Worm (Caenorhabditis elegans): ENCODE measurements around the gene C44B7.11.

C44B7.11 gene

DNA sequence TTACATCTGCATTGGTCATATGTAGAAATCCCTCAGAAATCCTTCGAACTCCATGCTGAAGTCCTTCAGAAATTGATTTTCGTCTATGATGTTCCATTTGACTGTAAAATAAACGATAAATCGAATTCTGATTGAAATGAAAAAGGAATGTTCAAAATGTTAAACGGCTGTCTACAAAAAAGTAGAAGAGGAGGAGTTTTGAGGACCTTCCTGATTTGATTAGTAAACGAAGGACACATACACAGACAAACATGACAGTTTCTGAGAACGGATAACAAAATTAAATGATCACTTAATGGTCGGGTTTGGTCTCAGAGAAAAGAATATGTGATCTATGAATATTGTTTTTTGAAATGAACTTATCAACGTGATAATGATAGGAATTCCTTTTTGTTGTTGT is 20.4 kb downstream of the C44B7.11 start, which contains the start of gene slc-36.5:
Gene slc-36.5 (minus strand): TSS at position 101 of the 400 bp plus-strand sequence.
- no peak for TF ChIP-seq R02D3.7 (tag; optimal IDR thresholded peaks at IDR 0.05)
- no peak for TF ChIP-seq aly-2 (tag; optimal IDR thresholded peaks at IDR 0.05)
- no peak for TF ChIP-seq nhr-11 (tag; optimal IDR thresholded peaks at IDR 0.05)
- TF ChIP-seq nhr-77 (tag; optimal IDR thresholded peaks at IDR 0.05): no peak
- TF ChIP-seq dmd-4 (tag; optimal IDR thresholded peaks at IDR 0.05): no peak
- no peak for TF ChIP-seq lsy-2 (tag; optimal IDR thresholded peaks at IDR 0.05)
- no peak for TF ChIP-seq mab-5 (tag; optimal IDR thresholded peaks at IDR 0.05)
- TF ChIP-seq lin-11 (tag; optimal IDR thresholded peaks at IDR 0.05): no peak
- no peak for TF ChIP-seq lin-39 (tag; optimal IDR thresholded peaks at IDR 0.05)
- TF ChIP-seq ceh-16 (tag; optimal IDR thresholded peaks at IDR 0.05): no peak
- no peak for TF ChIP-seq sma-3 (GFP tag; optimal IDR thresholded peaks at IDR 0.05)
- no peak for TF ChIP-seq mbf-1 (tag; optimal IDR thresholded peaks at IDR 0.05)
- TF ChIP-seq nhr-12 (tag; optimal IDR thresholded peaks at IDR 0.05): no peak

DNA sequence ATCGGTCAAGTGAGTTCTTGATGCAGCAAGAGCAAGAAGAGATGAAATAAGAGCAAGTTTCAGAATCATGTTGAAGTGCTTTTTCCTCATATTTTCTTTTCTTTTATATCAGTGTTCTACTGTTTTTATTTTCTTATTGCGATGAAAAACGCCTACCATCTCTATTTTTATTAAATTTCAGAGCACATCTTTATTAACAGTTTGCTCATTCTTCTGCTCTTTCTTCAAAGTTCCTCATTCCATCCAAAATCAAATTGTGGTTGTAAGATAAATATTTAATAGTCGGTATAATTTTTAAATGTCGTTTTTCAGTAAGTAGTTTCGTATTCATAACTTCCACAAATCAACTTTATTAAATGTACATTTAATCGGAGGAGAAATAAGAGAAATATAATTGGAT is 24.8 kb downstream of the C44B7.11 start, which contains the start of gene C44B7.5:
Gene C44B7.5 (minus strand): TSS at position 101 of the 400 bp plus-strand sequence.
- TF ChIP-seq fos-1 (tag; optimal IDR thresholded peaks at IDR 0.05): no peak

DNA sequence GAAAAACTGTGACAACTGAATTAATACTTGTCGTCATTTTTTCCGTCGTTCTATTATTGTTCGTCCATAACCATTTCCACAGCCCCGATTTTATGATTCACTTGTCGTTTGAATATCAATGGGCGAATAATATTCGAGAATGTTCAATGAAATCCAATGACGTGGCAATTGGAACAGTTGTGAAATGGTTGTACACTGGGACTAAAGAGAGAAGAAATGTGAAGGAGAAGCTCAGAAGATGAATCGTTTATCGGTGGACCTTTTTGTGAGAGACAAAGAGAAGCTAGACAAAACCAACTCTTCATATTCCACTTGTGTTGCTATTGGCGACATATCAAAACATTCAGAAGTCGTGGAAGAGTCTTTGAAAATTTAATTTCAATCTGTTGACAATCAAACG is 26.5 kb downstream of the C44B7.11 start, which contains the start of gene clhm-1:
Gene clhm-1 (minus strand): TSS at position 207 of the 400 bp plus-strand sequence.
- TF ChIP-seq crh-2 (tag; optimal IDR thresholded peaks at IDR 0.05) (peak; percentile 92), lsy-2 (tag; optimal IDR thresholded peaks at IDR 0.05) (peak in 1 of 2 experiments; percentile 15), ZK546.5 (tag; optimal IDR thresholded peaks at IDR 0.05) (no peak)

ce11 chrII:6863652-6864051 is 33.7 kb downstream of the C44B7.11 start, which contains the start of gene aff-1:
Gene aff-1, minus strand, starts transcription at chrII:6863752.
- no peak for TF ChIP-seq nhr-129 (tag; optimal IDR thresholded peaks at IDR 0.05)
- TF ChIP-seq peb-1 (tag; optimal IDR thresholded peaks at IDR 0.05): no peak
- TF ChIP-seq elt-1 (tag; optimal IDR thresholded peaks at IDR 0.05): no peak
- no peak for TF ChIP-seq ceh-16 (tag; optimal IDR thresholded peaks at IDR 0.05)
- no peak for TF ChIP-seq sma-3 (GFP tag; optimal IDR thresholded peaks at IDR 0.05)
- TF ChIP-seq fos-1 (tag; optimal IDR thresholded peaks at IDR 0.05): no peak
- TF ChIP-seq nhr-12 (tag; optimal IDR thresholded peaks at IDR 0.05): no peak
- TF ChIP-seq F13H6.1 (tag; optimal IDR thresholded peaks at IDR 0.05): no peak
- TF ChIP-seq elt-3 (tag; optimal IDR thresholded peaks at IDR 0.05): no peak
- no peak for TF ChIP-seq mbf-1 (tag; optimal IDR thresholded peaks at IDR 0.05)

- TF ChIP-seq alr-1 (tag; optimal IDR thresholded peaks at IDR 0.05): no peak
- no peak for TF ChIP-seq mbf-1 (tag; optimal IDR thresholded peaks at IDR 0.05)
- TF ChIP-seq ztf-4 (tag; optimal IDR thresholded peaks at IDR 0.05): no peak
- TF ChIP-seq sma-9 (GFP tag; optimal IDR thresholded peaks at IDR 0.05): no peak
- no peak for TF ChIP-seq sma-9 (tag; optimal IDR thresholded peaks at IDR 0.05)
- no peak for TF ChIP-seq nhr-129 (tag; optimal IDR thresholded peaks at IDR 0.05)
- TF ChIP-seq ztf-1 (GFP tag; conservative IDR thresholded peaks at IDR 0.05): no peak
- no peak for TF ChIP-seq elt-1 (tag; optimal IDR thresholded peaks at IDR 0.05)
- TF ChIP-seq fos-1 (tag; optimal IDR thresholded peaks at IDR 0.05): no peak
- TF ChIP-seq unc-39 (tag; optimal IDR thresholded peaks at IDR 0.05): no peak
These were observed 37.3 kb downstream of the C44B7.11 start for ce11 chrII:6860043-6860442.

DNA sequence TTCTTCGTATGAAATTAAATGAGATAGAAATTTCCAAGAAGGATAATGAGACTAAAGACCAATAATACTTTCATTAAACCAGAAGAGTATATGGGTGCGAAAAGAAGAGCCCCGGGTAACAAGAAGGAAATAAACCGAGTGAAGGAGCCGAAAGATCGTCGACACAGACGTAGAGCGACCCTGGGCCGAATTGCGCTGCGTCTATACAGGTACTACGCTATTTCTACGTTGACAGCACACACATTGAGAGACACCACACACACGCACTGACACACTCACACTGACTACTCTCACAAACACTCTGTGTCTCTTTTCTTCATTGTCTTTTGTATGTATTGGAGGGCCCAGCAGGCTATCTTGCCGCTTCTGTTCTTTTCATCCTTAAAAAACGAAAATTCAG is 38.5 kb downstream of the C44B7.11 start:
- no peak for TF ChIP-seq ceh-82 (tag; optimal IDR thresholded peaks at IDR 0.05)
- peak; percentile 36 for TF ChIP-seq C34F6.9 (tag; optimal IDR thresholded peaks at IDR 0.05)
- TF ChIP-seq nhr-237 (tag; optimal IDR thresholded peaks at IDR 0.05): no peak
- TF ChIP-seq unc-62 (GFP tag; optimal IDR thresholded peaks at IDR 0.05): no peak
- TF ChIP-seq snpc-4 (tag; optimal IDR thresholded peaks at IDR 0.05): no peak
- no peak for TF ChIP-seq ceh-16 (tag; optimal IDR thresholded peaks at IDR 0.05)
- TF ChIP-seq ama-1 (optimal IDR thresholded peaks at IDR 0.05): no peak
- TF ChIP-seq fos-1 (tag; optimal IDR thresholded peaks at IDR 0.05): peak; percentile 60
- TF ChIP-seq gmeb-1 (tag; optimal IDR thresholded peaks at IDR 0.05): peak; percentile 1
- TF ChIP-seq lin-13 (GFP tag; optimal IDR thresholded peaks at IDR 0.05): no peak
- TF ChIP-seq lin-11 (tag; optimal IDR thresholded peaks at IDR 0.05): no peak
- no peak for TF ChIP-seq blmp-1 (tag; optimal IDR thresholded peaks at IDR 0.05; ENCODE audit: insufficient read depth)
- TF ChIP-seq nhr-6 (tag; optimal IDR thresholded peaks at IDR 0.05): no peak
- no peak for TF ChIP-seq egl-27 (tag; optimal IDR thresholded peaks at IDR 0.05)
- TF ChIP-seq zag-1 (tag; optimal IDR thresholded peaks at IDR 0.05): peak; percentile 17
- no peak for TF ChIP-seq lin-39 (tag; optimal IDR thresholded peaks at IDR 0.05)
- no peak for TF ChIP-seq mab-5 (tag; optimal IDR thresholded peaks at IDR 0.05)
- TF ChIP-seq ztf-4 (tag; optimal IDR thresholded peaks at IDR 0.05): no peak
- TF ChIP-seq Y55F3AM.14 (GFP tag; optimal IDR thresholded peaks at IDR 0.05): no peak
- TF ChIP-seq unc-39 (tag; optimal IDR thresholded peaks at IDR 0.05): no peak
- TF ChIP-seq nhr-11 (tag; optimal IDR thresholded peaks at IDR 0.05): no peak
- TF ChIP-seq dmd-4 (tag; optimal IDR thresholded peaks at IDR 0.05): no peak
- peak; percentile 70 for TF ChIP-seq F13H6.1 (tag; optimal IDR thresholded peaks at IDR 0.05)
- no peak for TF ChIP-seq nhr-12 (tag; optimal IDR thresholded peaks at IDR 0.05)
- TF ChIP-seq unc-55 (GFP tag; optimal IDR thresholded peaks at IDR 0.05): peak; percentile 6
- no peak for TF ChIP-seq nhr-10 (tag; optimal IDR thresholded peaks at IDR 0.05)
- no peak for TF ChIP-seq elt-3 (tag; optimal IDR thresholded peaks at IDR 0.05)
- TF ChIP-seq nhr-77 (tag; optimal IDR thresholded peaks at IDR 0.05): no peak
- TF ChIP-seq lsy-2 (tag; optimal IDR thresholded peaks at IDR 0.05): peak in 1 of 2 experiments; percentile 37
- no peak for TF ChIP-seq peb-1 (tag; optimal IDR thresholded peaks at IDR 0.05)
- TF ChIP-seq sma-3 (GFP tag; optimal IDR thresholded peaks at IDR 0.05): no peak
